Fruit fly (Drosophila melanogaster) whole organism, adult: ENCODE results near the gene Cals.
A peak's percentile ranks its signal among the peaks of the same experiment; 100 is the strongest.

Experiments used
- CG11617 ChIP-seq: fragments of 200-800 bp; sonication (Bioruptor generic); optimal IDR thresholded peaks from 2 replicates; lab custom pipeline; 2017; ENCODE audit warnings: mild to moderate bottlenecking, missing biosample characterization, missing genetic modification reagents, missing genetic modification characterization
- CG12768 ChIP-seq: fragments of 200-800 bp; sonication (Bioruptor generic); optimal IDR thresholded peaks from 2 replicates; lab custom pipeline; 2017; ENCODE audit warnings: missing biosample characterization, missing genetic modification characterization, mild to moderate bottlenecking, moderate library complexity, missing genetic modification reagents
- CG14711 ChIP-seq: fragments of 200-800 bp; sonication (Bioruptor generic); optimal IDR thresholded peaks from 2 replicates; lab custom pipeline; 2018; ENCODE audit warnings: missing biosample characterization, mild to moderate bottlenecking, missing genetic modification characterization, moderate library complexity
- CG1620 ChIP-seq: fragments of 200-800 bp; sonication (Bioruptor generic); optimal IDR thresholded peaks from 2 replicates; lab custom pipeline; 2016; ENCODE audit warnings: missing biosample characterization, missing genetic modification characterization
- CG33017 ChIP-seq: fragments of 200-800 bp; sonication (Bioruptor generic); optimal IDR thresholded peaks from 2 replicates; lab custom pipeline; 2018; ENCODE audit warnings: missing biosample characterization, mild to moderate bottlenecking, missing genetic modification characterization, moderate library complexity
- CG5204 ChIP-seq: fragments of 200-800 bp; sonication (Bioruptor generic); optimal IDR thresholded peaks from 2 replicates; lab custom pipeline; 2016; ENCODE audit warnings: missing biosample characterization, missing genetic modification characterization
- CG7045 ChIP-seq: fragments of 200-800 bp; sonication (Bioruptor generic); optimal IDR thresholded peaks from 2 replicates; lab custom pipeline; 2017; ENCODE audit warnings: missing biosample characterization, mild to moderate bottlenecking, missing genetic modification characterization
- CG7101 ChIP-seq: fragments of 200-800 bp; sonication (Bioruptor generic); optimal IDR thresholded peaks from 2 replicates; lab custom pipeline; 2018; ENCODE audit warnings: missing biosample characterization, mild to moderate bottlenecking, missing genetic modification characterization, moderate library complexity
- Clk ChIP-seq: fragments of 200-800 bp; sonication (Bioruptor generic); optimal IDR thresholded peaks from 2 replicates; lab custom pipeline; 2017; ENCODE audit warnings: missing biosample characterization, missing genetic modification characterization
- Crg-1 ChIP-seq: fragments of 200-800 bp; sonication (Bioruptor generic); optimal IDR thresholded peaks from 2 replicates; lab custom pipeline; 2016; ENCODE audit warnings: missing biosample characterization, missing genetic modification characterization
- Hr96 ChIP-seq: fragments of 200-800 bp; sonication (Bioruptor generic); optimal IDR thresholded peaks from 2 replicates; lab custom pipeline; 2016; ENCODE audit warnings: missing biosample characterization, missing genetic modification characterization
- Mnt ChIP-seq: fragments of 200-800 bp; sonication (Bioruptor generic); optimal IDR thresholded peaks from 2 replicates; lab custom pipeline; 2016; ENCODE audit warnings: missing biosample characterization, mild to moderate bottlenecking, missing genetic modification characterization
- bab1 ChIP-seq: fragments of 200-800 bp; sonication (Bioruptor generic); optimal IDR thresholded peaks from 3 replicates; lab custom pipeline; 2019; ENCODE audit warnings: missing biosample characterization, mild to moderate bottlenecking, missing genetic modification characterization, moderate library complexity
- cic ChIP-seq: fragments of 200-800 bp; sonication (Bioruptor generic); optimal IDR thresholded peaks from 2 replicates; lab custom pipeline; 2017; ENCODE audit warnings: missing biosample characterization, mild to moderate bottlenecking, missing genetic modification characterization, moderate library complexity
- cnc ChIP-seq, 2 experiments: fragments of >200 bp; optimal IDR thresholded peaks; 2 replicates each; lab custom pipeline; 2017
- kay ChIP-seq: fragments of 200-800 bp; sonication (Bioruptor generic); peaks from one replicate; lab custom pipeline; 2016; ENCODE audit warnings: missing biosample characterization, missing genetic modification characterization, borderline replicate concordance
- ovo ChIP-seq: fragments of 200-800 bp; sonication (Bioruptor generic); optimal IDR thresholded peaks from 2 replicates; lab custom pipeline; 2016; ENCODE audit warnings: missing biosample characterization, missing genetic modification characterization
- pad ChIP-seq: fragments of 200-800 bp; sonication (Bioruptor generic); optimal IDR thresholded peaks from 3 replicates; lab custom pipeline; 2017; ENCODE audit warnings: missing biosample characterization, missing genetic modification characterization, mild to moderate bottlenecking, moderate library complexity, missing genetic modification reagents
- tj ChIP-seq: fragments of 200-800 bp; sonication (Bioruptor generic); optimal IDR thresholded peaks from 3 replicates; lab custom pipeline; 2017; ENCODE audit warnings: missing biosample characterization, mild to moderate bottlenecking, missing genetic modification characterization, moderate library complexity
- toe ChIP-seq: fragments of 200-800 bp; sonication (Bioruptor generic); optimal IDR thresholded peaks from 2 replicates; lab custom pipeline; 2016; ENCODE audit warnings: missing biosample characterization, missing genetic modification characterization

Gene Cals

dm6 chr4:1122658-1123606 lies at the start of gene Cals:
Cals (minus strand) TSS chr4:1123357.
- TF ChIP-seq kay (GFP tag; lab: Kevin White, UChicago) (peak; percentile 96), CG12768 (GFP tag; lab: Kevin White, UChicago) (no peak)

- TF ChIP-seq Mnt (GFP tag; lab: Kevin White, UChicago), result no peak
- no peak for TF ChIP-seq CG7045 (GFP tag; lab: Kevin White, UChicago)
- TF ChIP-seq CG33017 (tag; lab: Kevin White, UChicago), result no peak
Observed at dm6 chr4:1162058-1162457, 38.9 kb upstream of the Cals start, which contains the start of gene CG32017. CG32017 (minus strand) TSS chr4:1162158.

- TF ChIP-seq Crg-1 (GFP tag; lab: Kevin White, UChicago), result no peak
- no peak for TF ChIP-seq cnc (optimal IDR thresholded peaks at IDR 0.05; lab: Kevin White, UChicago)
- no peak for TF ChIP-seq CG11617 (GFP tag; lab: Kevin White, UChicago)
- no peak for TF ChIP-seq CG14711
- TF ChIP-seq pad (GFP tag; lab: Kevin White, UChicago), result no peak
- TF ChIP-seq CG7045 (GFP tag; lab: Kevin White, UChicago), result no peak
- no peak for TF ChIP-seq Clk
- no peak for TF ChIP-seq Hr96 (GFP tag; lab: Kevin White, UChicago)
- TF ChIP-seq CG1620 (GFP tag; lab: Kevin White, UChicago), result no peak
- no peak for TF ChIP-seq CG7101
- TF ChIP-seq ovo (GFP tag; lab: Kevin White, UChicago), result no peak
- TF ChIP-seq tj (GFP tag; lab: Kevin White, UChicago), result no peak
- no peak for TF ChIP-seq Mnt (GFP tag; lab: Kevin White, UChicago)
- TF ChIP-seq CG5204, result no peak
- TF ChIP-seq CG12768 (GFP tag; lab: Kevin White, UChicago), result no peak
- no peak for TF ChIP-seq bab1 (GFP tag; lab: Kevin White, UChicago)
- TF ChIP-seq cic, result no peak
Observed at dm6 chr4:1156278-1156677, 33.1 kb upstream of the Cals start.

dm6 chr4:1147966-1148541 lies 24.9 kb upstream of the Cals start:
- TF ChIP-seq kay (GFP tag; lab: Kevin White, UChicago) (peak; percentile 90), Hr96 (GFP tag; lab: Kevin White, UChicago) (no peak)

- TF ChIP-seq CG12768 (GFP tag; lab: Kevin White, UChicago) (no peak), CG7045 (GFP tag; lab: Kevin White, UChicago) (no peak), Clk (no peak), Mnt (GFP tag; lab: Kevin White, UChicago) (no peak), tj (GFP tag; lab: Kevin White, UChicago) (no peak), bab1 (GFP tag; lab: Kevin White, UChicago) (no peak), kay (GFP tag; lab: Kevin White, UChicago) (no peak), CG7101 (no peak), CG33017 (tag; lab: Kevin White, UChicago) (no peak), cic (no peak), pad (GFP tag; lab: Kevin White, UChicago) (no peak), CG11617 (GFP tag; lab: Kevin White, UChicago) (no peak), CG5204 (no peak), cnc (optimal IDR thresholded peaks at IDR 0.05; lab: Kevin White, UChicago) (no peak), toe (GFP tag; lab: Kevin White, UChicago) (no peak), Crg-1 (GFP tag; lab: Kevin White, UChicago) (no peak), ovo (GFP tag; lab: Kevin White, UChicago) (no peak), CG14711 (no peak)
Observed at dm6 chr4:1147166-1147565, 24.0 kb upstream of the Cals start, which contains the start of gene Kif3C. Kif3C (plus strand) TSS chr4:1147466.

dm6 chr4:1146456-1146855 lies 23.3 kb upstream of the Cals start:
- peak; percentile 88 for TF ChIP-seq kay (GFP tag; lab: Kevin White, UChicago)
- TF ChIP-seq pad (GFP tag; lab: Kevin White, UChicago), result no peak
- no peak for TF ChIP-seq cic
- peak; percentile 4 for TF ChIP-seq toe (GFP tag; lab: Kevin White, UChicago)
- TF ChIP-seq bab1 (GFP tag; lab: Kevin White, UChicago), result peak; percentile 9
- TF ChIP-seq CG11617 (GFP tag; lab: Kevin White, UChicago), result no peak

- TF ChIP-seq CG14711, result no peak
- no peak for TF ChIP-seq CG1620 (GFP tag; lab: Kevin White, UChicago)
- TF ChIP-seq CG7101, result no peak
- TF ChIP-seq Crg-1 (GFP tag; lab: Kevin White, UChicago), result no peak
- no peak for TF ChIP-seq Hr96 (GFP tag; lab: Kevin White, UChicago)
- TF ChIP-seq CG12768 (GFP tag; lab: Kevin White, UChicago), result no peak
- no peak for TF ChIP-seq bab1 (GFP tag; lab: Kevin White, UChicago)
- no peak for TF ChIP-seq CG33017 (tag; lab: Kevin White, UChicago)
- TF ChIP-seq toe (GFP tag; lab: Kevin White, UChicago), result no peak
- TF ChIP-seq Mnt (GFP tag; lab: Kevin White, UChicago), result no peak
- TF ChIP-seq pad (GFP tag; lab: Kevin White, UChicago), result no peak
- TF ChIP-seq CG11617 (GFP tag; lab: Kevin White, UChicago), result no peak
- TF ChIP-seq Clk, result no peak
- TF ChIP-seq cic, result no peak
- no peak for TF ChIP-seq CG7045 (GFP tag; lab: Kevin White, UChicago)
- no peak for TF ChIP-seq cnc (optimal IDR thresholded peaks at IDR 0.05; lab: Kevin White, UChicago)
- no peak for TF ChIP-seq CG5204
- TF ChIP-seq kay (GFP tag; lab: Kevin White, UChicago), result no peak
- TF ChIP-seq tj (GFP tag; lab: Kevin White, UChicago), result no peak
Observed at dm6 chr4:1144715-1145114, 21.6 kb upstream of the Cals start.
